Fruit fly (Drosophila melanogaster) whole organism, embryonic: ENCODE results near the gene LPCAT.

Experiments used
- CG10267 ChIP-seq: fragments of 200-800 bp; sonication (Bioruptor generic); optimal IDR thresholded peaks from 2 replicates; lab custom pipeline; 2018; ENCODE audit warnings: missing biosample characterization, mild to moderate bottlenecking, missing genetic modification characterization, moderate library complexity
- CG11696 ChIP-seq: fragments of 200-800 bp; sonication (Bioruptor generic); IDR thresholded peaks from 2 replicates; pipeline ENCODE4 v1.3.6; 2022; ENCODE audit warnings: missing biosample characterization, missing genetic modification characterization
- CG13775 ChIP-seq: fragments of 200-800 bp; sonication (Bioruptor generic); optimal IDR thresholded peaks from 3 replicates; lab custom pipeline; 2017; ENCODE audit warnings: missing biosample characterization, mild to moderate bottlenecking, missing genetic modification characterization
- CG14050 ChIP-seq: fragments of 200-800 bp; sonication (Bioruptor generic); IDR thresholded peaks from 3 replicates; pipeline ENCODE4 v1.3.6; 2022; ENCODE audit warnings: missing biosample characterization, missing genetic modification characterization
- CG14667 ChIP-seq: fragments of 200-800 bp; sonication (Bioruptor generic); IDR thresholded peaks from 2 replicates; pipeline ENCODE4 v1.3.6; 2022; ENCODE audit warnings: missing biosample characterization, missing genetic modification characterization
- CG14710 ChIP-seq: fragments of 200-800 bp; sonication (Bioruptor generic); optimal IDR thresholded peaks from 3 replicates; lab custom pipeline; 2019; ENCODE audit warnings: missing biosample characterization, mild to moderate bottlenecking, missing genetic modification characterization, moderate library complexity
- CG14965 ChIP-seq: fragments of 200-800 bp; sonication (Bioruptor generic); optimal IDR thresholded peaks from 2 replicates; lab custom pipeline; 2016; ENCODE audit warnings: missing biosample characterization, missing genetic modification characterization, borderline replicate concordance
- CG1529 ChIP-seq: fragments of 200-800 bp; sonication (Bioruptor generic); optimal IDR thresholded peaks from 3 replicates; lab custom pipeline; 2018; ENCODE audit warnings: missing biosample characterization, missing genetic modification characterization
- CG1602 ChIP-seq: fragments of 200-800 bp; sonication (Bioruptor generic); optimal IDR thresholded peaks from 3 replicates; lab custom pipeline; 2016; ENCODE audit warnings: missing biosample characterization, missing genetic modification characterization
- CG16813 ChIP-seq: fragments of 200-800 bp; sonication (Bioruptor generic); IDR thresholded peaks from 3 replicates; pipeline ENCODE4 v1.3.6; 2022; ENCODE audit warnings: missing biosample characterization, missing genetic modification characterization; ENCODE audit not compliant: partially characterized antibody
- CG16863 ChIP-seq: fragments of 200-800 bp; sonication (Bioruptor generic); optimal IDR thresholded peaks from 3 replicates; lab custom pipeline; 2016; ENCODE audit warnings: missing biosample characterization, missing genetic modification characterization
- CG2889 ChIP-seq: fragments of 200-800 bp; sonication (Bioruptor generic); IDR thresholded peaks from 3 replicates; pipeline ENCODE4 v1.3.6; 2022; ENCODE audit warnings: missing biosample characterization, missing genetic modification characterization
- CG3281 ChIP-seq: fragments of 200-800 bp; sonication (Bioruptor generic); optimal IDR thresholded peaks from 3 replicates; lab custom pipeline; 2017; ENCODE audit warnings: missing biosample characterization, mild to moderate bottlenecking, missing genetic modification characterization
- CG3407 ChIP-seq: fragments of 200-800 bp; sonication (Bioruptor generic); optimal IDR thresholded peaks from 2 replicates; lab custom pipeline; 2018; ENCODE audit warnings: missing biosample characterization, mild to moderate bottlenecking, missing genetic modification characterization
- CG34376 ChIP-seq: fragments of 200-800 bp; sonication (Bioruptor generic); optimal IDR thresholded peaks from 2 replicates; lab custom pipeline; 2018; ENCODE audit warnings: missing biosample characterization, mild to moderate bottlenecking, missing genetic modification characterization
- CG3847 ChIP-seq: fragments of 200-800 bp; sonication (Bioruptor generic); IDR thresholded peaks from 2 replicates; pipeline ENCODE4 v1.3.6; 2022; ENCODE audit warnings: missing biosample characterization, missing genetic modification characterization
- CG42726 ChIP-seq: fragments of 200-800 bp; sonication (Bioruptor generic); IDR thresholded peaks from 2 replicates; pipeline ENCODE4 v1.3.6; 2022; ENCODE audit warnings: missing biosample characterization, missing genetic modification characterization; ENCODE audit not compliant: partially characterized antibody
- CG4730 ChIP-seq: fragments of 200-800 bp; sonication (Bioruptor generic); IDR thresholded peaks from 2 replicates; pipeline ENCODE4 v1.3.6; 2022; ENCODE audit warnings: missing biosample characterization, missing genetic modification characterization
- CG6175 ChIP-seq: fragments of 200-800 bp; sonication (Bioruptor generic); IDR thresholded peaks from 3 replicates; pipeline ENCODE4 v1.3.6; 2022; ENCODE audit warnings: missing biosample characterization, missing genetic modification characterization
- CG6654 ChIP-seq: fragments of 200-800 bp; sonication (Bioruptor generic); optimal IDR thresholded peaks from 2 replicates; lab custom pipeline; 2017; ENCODE audit warnings: missing biosample characterization, mild to moderate bottlenecking, missing genetic modification characterization
- CG8281 ChIP-seq: fragments of 200-800 bp; sonication (Bioruptor generic); optimal IDR thresholded peaks from 2 replicates; lab custom pipeline; 2018; ENCODE audit warnings: missing biosample characterization, mild to moderate bottlenecking, missing genetic modification characterization, moderate library complexity
- CG8290 ChIP-seq, 3 experiments: fragments of 200-800 bp; sonication (Bioruptor generic); optimal IDR thresholded peaks; 2 replicates each; lab custom pipeline; 2016 to 2019; ENCODE audit warnings: missing biosample characterization in 3 of 3, missing genetic modification characterization in 3 of 3, mild to moderate bottlenecking in 2 of 3, moderate library complexity in 1 of 3
- CG9215 ChIP-seq: fragments of 200-800 bp; sonication (Bioruptor generic); IDR thresholded peaks from 2 replicates; pipeline ENCODE4 v1.3.6; 2022; ENCODE audit warnings: missing biosample characterization, missing genetic modification characterization
- CHES-1-like ChIP-seq: fragments of 200-800 bp; sonication (Bioruptor generic); optimal IDR thresholded peaks from 2 replicates; lab custom pipeline; 2016; ENCODE audit warnings: missing biosample characterization, missing genetic modification characterization
- Ets65A ChIP-seq: fragments of 200-800 bp; sonication (Bioruptor generic); peaks from one replicate; lab custom pipeline; 2016; ENCODE audit warnings: missing biosample characterization, missing genetic modification characterization
- H2.0 ChIP-seq: fragments of 200-800 bp; sonication (Bioruptor generic); IDR thresholded peaks from 2 replicates; pipeline ENCODE4 v1.3.6; 2022; ENCODE audit warnings: missing biosample characterization, missing genetic modification characterization
- HLH54F ChIP-seq: fragments of 200-800 bp; sonication (Bioruptor generic); optimal IDR thresholded peaks from 3 replicates; lab custom pipeline; 2016; ENCODE audit warnings: missing biosample characterization, missing genetic modification characterization
- Hey ChIP-seq: fragments of 200-800 bp; sonication (Bioruptor generic); optimal IDR thresholded peaks from 3 replicates; lab custom pipeline; 2018; ENCODE audit warnings: missing biosample characterization, mild to moderate bottlenecking, missing genetic modification characterization
- HmgZ ChIP-seq: fragments of 200-800 bp; sonication (Bioruptor generic); optimal IDR thresholded peaks from 2 replicates; lab custom pipeline; 2018; ENCODE audit warnings: missing biosample characterization, mild to moderate bottlenecking, missing genetic modification characterization
- Hsf ChIP-seq: fragments of 200-800 bp; sonication (Bioruptor generic); optimal IDR thresholded peaks from 3 replicates; lab custom pipeline; 2016; ENCODE audit warnings: missing biosample characterization, missing genetic modification characterization
- Kr ChIP-seq: fragments of 200-800 bp; sonication (Bioruptor generic); optimal IDR thresholded peaks from 2 replicates; lab custom pipeline; 2017; ENCODE audit warnings: missing biosample characterization, mild to moderate bottlenecking, missing genetic modification characterization
- Mrtf ChIP-seq: fragments of 200-800 bp; sonication (Bioruptor generic); IDR thresholded peaks from 3 replicates; pipeline ENCODE4 v1.3.6; 2022; ENCODE audit warnings: missing biosample characterization, missing genetic modification characterization
- Neu2 ChIP-seq: fragments of 200-800 bp; sonication (Bioruptor generic); optimal IDR thresholded peaks from 3 replicates; lab custom pipeline; 2016; ENCODE audit warnings: missing biosample characterization, missing genetic modification characterization, borderline replicate concordance
- Sox100B ChIP-seq: fragments of 200-800 bp; sonication (Bioruptor generic); optimal IDR thresholded peaks from 3 replicates; lab custom pipeline; 2018; ENCODE audit warnings: missing biosample characterization, mild to moderate bottlenecking, missing genetic modification characterization
- Vsx1 ChIP-seq: fragments of 200-800 bp; sonication (Bioruptor generic); optimal IDR thresholded peaks from 2 replicates; lab custom pipeline; 2017; ENCODE audit warnings: missing biosample characterization, mild to moderate bottlenecking, missing genetic modification characterization, missing genetic modification reagents
- Xrp1 ChIP-seq: fragments of 200-800 bp; sonication (Bioruptor generic); IDR thresholded peaks from 2 replicates; pipeline ENCODE4 v1.3.6; 2022; ENCODE audit warnings: missing biosample characterization, missing genetic modification characterization
- aop ChIP-seq: fragments of 200-800 bp; sonication (Bioruptor generic); IDR thresholded peaks from 2 replicates; pipeline ENCODE4 v1.3.6; 2022; ENCODE audit warnings: missing biosample characterization, missing genetic modification characterization
- ap ChIP-seq: fragments of 200-800 bp; sonication (Bioruptor generic); IDR thresholded peaks from 2 replicates; pipeline ENCODE4 v1.3.6; 2022; ENCODE audit warnings: missing biosample characterization, missing genetic modification characterization
- ase ChIP-seq: fragments of 200-800 bp; sonication (Bioruptor generic); IDR thresholded peaks from 3 replicates; pipeline ENCODE4 v1.3.6; 2022; ENCODE audit warnings: missing biosample characterization, missing genetic modification characterization
- cas ChIP-seq: fragments of 200-800 bp; sonication (Bioruptor generic); IDR thresholded peaks from 2 replicates; pipeline ENCODE4 v1.3.6; 2022; ENCODE audit warnings: missing biosample characterization, missing genetic modification characterization
- chn ChIP-seq: fragments of 200-800 bp; sonication (Bioruptor generic); optimal IDR thresholded peaks from 2 replicates; lab custom pipeline; 2016; ENCODE audit warnings: missing biosample characterization, missing genetic modification characterization
- crp ChIP-seq, 2 experiments: fragments of 200-800 bp; sonication (Bioruptor generic); optimal IDR thresholded peaks; 2 replicates in 1 of 2; 3 replicates in 1 of 2; lab custom pipeline; 2017; ENCODE audit warnings: missing biosample characterization in 2 of 2, missing genetic modification characterization in 2 of 2, mild to moderate bottlenecking in 1 of 2, moderate library complexity in 1 of 2
- fru ChIP-seq: fragments of >200 bp; optimal IDR thresholded peaks from 2 replicates; lab custom pipeline; 2017
- h ChIP-seq: fragments of >200 bp; optimal IDR thresholded peaks from 2 replicates; lab custom pipeline; 2017
- kah ChIP-seq: fragments of 200-800 bp; sonication (Bioruptor generic); optimal IDR thresholded peaks from 2 replicates; lab custom pipeline; 2018; ENCODE audit warnings: missing biosample characterization, mild to moderate bottlenecking, missing genetic modification characterization
- kni ChIP-seq: fragments of 200-800 bp; sonication (Bioruptor generic); optimal IDR thresholded peaks from 3 replicates; lab custom pipeline; 2017; ENCODE audit warnings: mild to moderate bottlenecking, missing biosample characterization, missing genetic modification reagents, missing genetic modification characterization
- lilli ChIP-seq: fragments of 200-800 bp; sonication (Bioruptor generic); optimal IDR thresholded peaks from 3 replicates; lab custom pipeline; 2016; ENCODE audit warnings: missing biosample characterization, missing genetic modification characterization
- sc ChIP-seq, 3 experiments: fragments of >200 bp in 2 of 3; fragments of 200-800 bp in 1 of 3; sonication (Bioruptor generic) in 1 of 3; optimal IDR thresholded peaks; 2 replicates in 2 of 3; 3 replicates in 1 of 3; lab custom pipeline; 2017; ENCODE audit warnings: mild to moderate bottlenecking in 1 of 3, missing biosample characterization in 1 of 3, missing genetic modification characterization in 1 of 3, missing genetic modification reagents in 1 of 3
- seq ChIP-seq: fragments of 200-800 bp; sonication (Bioruptor generic); IDR thresholded peaks from 2 replicates; pipeline ENCODE4 v1.3.6; 2022; ENCODE audit warnings: missing biosample characterization, missing genetic modification characterization
- stc ChIP-seq: fragments of 200-800 bp; sonication (Bioruptor generic); IDR thresholded peaks from 2 replicates; pipeline ENCODE4 v1.3.6; 2022; ENCODE audit warnings: missing biosample characterization, missing genetic modification characterization

LPCAT gene

dm6 chrX:9583440-9584103 is 3.8 kb upstream of the LPCAT start (continued):
- TF ChIP-seq Neu2 (GFP tag; lab: Kevin White, UChicago) (no peak), Mrtf (GFP tag; lab: Robert Waterston, UW) (peak; percentile 89), seq (GFP tag; lab: Robert Waterston, UW) (peak; percentile 94), CG34376 (GFP tag; lab: Kevin White, UChicago) (peak; percentile 92), H2.0 (peak; percentile 89), CG14965 (GFP tag; lab: Kevin White, UChicago) (no peak), Kr (GFP tag; lab: Kevin White, UChicago) (no peak), CG16813 (no peak), CG3407 (GFP tag; lab: Kevin White, UChicago) (peak; percentile 89), cas (peak; percentile 84), chn (peak; percentile 57), CG8290 (GFP tag; optimal IDR thresholded peaks at IDR 0.05; lab: Kevin White, UChicago) (peak; percentile 70), CG8290 (tag; optimal IDR thresholded peaks at IDR 0.05; lab: Kevin White, UChicago) (peak; percentile 70 to 74), ase (GFP tag; lab: Robert Waterston, UW) (peak; percentile 87), Sox100B (GFP tag; lab: Kevin White, UChicago) (peak; percentile 96), CG13775 (GFP tag; lab: Kevin White, UChicago) (peak; percentile 92), kni (GFP tag; lab: Kevin White, UChicago) (peak; percentile 93), CG14710 (peak; percentile 87), CG3281 (GFP tag; lab: Kevin White, UChicago) (peak; percentile 96), lilli (GFP tag; lab: Kevin White, UChicago) (peak; percentile 90), CG4730 (GFP tag; lab: Robert Waterston, UW) (peak; percentile 91), ap (GFP tag; lab: Robert Waterston, UW) (peak; percentile 91), CG14667 (GFP tag; lab: Robert Waterston, UW) (peak; percentile 79), CG42726 (GFP tag; lab: Robert Waterston, UW) (no peak), CG10267 (tag; lab: Kevin White, UChicago) (peak; percentile 86), CG1529 (GFP tag; lab: Kevin White, UChicago) (peak; percentile 90), HmgZ (peak; percentile 97), CG6654 (peak; percentile 83), crp (GFP tag; optimal IDR thresholded peaks at IDR 0.05; lab: Kevin White, UChicago) (peak in 1 of 2 experiments; percentile 63), CG9215 (peak; percentile 93), sc (optimal IDR thresholded peaks at IDR 0.05; lab: Kevin White, UChicago) (no peak), sc (GFP tag; optimal IDR thresholded peaks at IDR 0.05; lab: Kevin White, UChicago) (peak; percentile 90), CG1602 (GFP tag; lab: Kevin White, UChicago) (peak; percentile 86), CG14050 (GFP tag; lab: Robert Waterston, UW) (peak; percentile 92), CG8281 (tag; lab: Kevin White, UChicago) (peak; percentile 75), h (lab: Kevin White, UChicago) (no peak), Xrp1 (GFP tag; lab: Robert Waterston, UW) (peak; percentile 95), HLH54F (GFP tag; lab: Kevin White, UChicago) (peak; percentile 56), Hey (tag; lab: Kevin White, UChicago) (peak; percentile 65), kah (GFP tag; lab: Kevin White, UChicago) (peak; percentile 89), CG11696 (GFP tag; lab: Robert Waterston, UW) (peak; percentile 98), Ets65A (peak; percentile 94), CHES-1-like (GFP tag; lab: Kevin White, UChicago) (peak; percentile 36), fru (lab: Kevin White, UChicago) (no peak), CG2889 (peak; percentile 83), CG3847 (GFP tag; lab: Robert Waterston, UW) (peak; percentile 93), stc (peak; percentile 93), Hsf (GFP tag; lab: Kevin White, UChicago) (peak; percentile 86), CG6175 (peak; percentile 81), aop (GFP tag; lab: Robert Waterston, UW) (peak; percentile 51; the same call in 1 of the 2 replicates), Vsx1 (peak; percentile 92), CG16863 (GFP tag; lab: Kevin White, UChicago) (peak; percentile 65)
